Worm (Caenorhabditis elegans) whole organism, early embryonic: ENCODE results near the gene fipr-4.

Source experiments
- B0310.2 ChIP-seq: sonication (generic microtip); optimal IDR thresholded peaks from 2 replicates; lab custom pipeline; 2016; ENCODE audit warnings: mild to moderate bottlenecking, missing genetic modification characterization, missing compliant biosample characterization
- F13C5.2 ChIP-seq: sonication (generic microtip); optimal IDR thresholded peaks from 2 replicates; lab custom pipeline; 2017; ENCODE audit warnings: mild to moderate bottlenecking, missing genetic modification characterization, inconsistent platforms, missing compliant biosample characterization
- ama-1 ChIP-seq: fragments of 150-350 bp; optimal IDR thresholded peaks from 2 replicates; lab custom pipeline; 2014
- ceh-13 ChIP-seq: fragments of 200-800 bp; sonication (Bioruptor generic); optimal IDR thresholded peaks from 2 replicates; lab custom pipeline; 2018; ENCODE audit warnings: mild to moderate bottlenecking, missing genetic modification characterization, missing compliant biosample characterization
- ets-7 ChIP-seq: sonication (generic microtip); optimal IDR thresholded peaks from 2 replicates; lab custom pipeline; 2016; ENCODE audit warnings: missing genotype, missing genetic modification characterization, missing compliant biosample characterization
- flt-1 ChIP-seq: fragments of 200-800 bp; sonication (Bioruptor generic); IDR thresholded peaks from 2 replicates; pipeline ENCODE4 v1.3.6; 2022; ENCODE audit warnings: missing genetic modification characterization, missing compliant biosample characterization
- hmg-4 ChIP-seq: fragments of 200-800 bp; sonication (Bioruptor generic); optimal IDR thresholded peaks from 2 replicates; lab custom pipeline; 2018; ENCODE audit warnings: mild to moderate bottlenecking, missing genetic modification characterization, missing compliant biosample characterization
- pes-1 ChIP-seq: fragments of 200-800 bp; sonication (Bioruptor generic); IDR thresholded peaks from 2 replicates; pipeline ENCODE4 v1.3.6; 2022; ENCODE audit warnings: missing genetic modification reagents, missing genetic modification characterization, missing compliant biosample characterization
- scrt-1 ChIP-seq: fragments of 200-800 bp; sonication (Bioruptor generic); IDR thresholded peaks from 2 replicates; pipeline ENCODE4 v1.3.6; 2022; ENCODE audit warnings: missing genetic modification characterization, missing compliant biosample characterization
- tbx-11 ChIP-seq: fragments of 200-800 bp; sonication (Bioruptor generic); IDR thresholded peaks from 2 replicates; pipeline ENCODE4 v1.3.6; 2022; ENCODE audit warnings: missing genetic modification characterization, missing compliant biosample characterization
- tbx-37 ChIP-seq: fragments of 200-800 bp; sonication (Bioruptor generic); conservative IDR thresholded peaks from 2 replicates; pipeline ENCODE4 v1.3.6; 2022; ENCODE audit warnings: missing genetic modification reagents, missing genetic modification characterization, missing compliant biosample characterization
- tra-4 ChIP-seq: sonication (generic microtip); optimal IDR thresholded peaks from 2 replicates; lab custom pipeline; 2017; ENCODE audit warnings: missing genetic modification characterization, missing compliant biosample characterization

- TF ChIP-seq ceh-13 (no peak), tra-4 (tag; lab: Kevin White, UChicago) (no peak), tbx-11 (no peak), ama-1 (no peak), ets-7 (tag; lab: Kevin White, UChicago) (no peak), flt-1 (GFP tag; lab: Robert Waterston, UW) (no peak), pes-1 (GFP tag; lab: Robert Waterston, UW) (no peak), B0310.2 (no peak), hmg-4 (GFP tag; lab: Kevin White, UChicago) (no peak), scrt-1 (GFP tag; lab: Robert Waterston, UW) (no peak), tbx-37 (GFP tag; lab: Robert Waterston, UW) (no peak), F13C5.2 (no peak)
These were observed 2.7 kb upstream of the fipr-4 start, which contains the start of gene fipr-6 for ce11 chrV:10230932-10231331.
